Fruit fly (Drosophila melanogaster): ENCODE results near the gene CG42564.

The CG42564 gene

dm6 chr3R:6374307-6374574 is at the start of gene CG42564:
TSS of gene CG42564 (plus strand) at chr3R:6374475.
- TF ChIP-seq Ets65A (GFP tag): peak; percentile 47
- TF ChIP-seq Meics (GFP tag; optimal IDR thresholded peaks at IDR 0.05): peak; percentile 75
- no peak for TF ChIP-seq CG30020 (tag; optimal IDR thresholded peaks at IDR 0.05)
- TF ChIP-seq Sry-δ (GFP tag; optimal IDR thresholded peaks at IDR 0.05): peak; percentile 2
- TF ChIP-seq sens (GFP tag): peak; percentile 7

dm6 chr3R:6329774-6330298 is 44.4 kb upstream of the CG42564 start, which contains the start of gene Osi18:
TSS of gene Osi18 (plus strand) at chr3R:6330248.
- TF ChIP-seq Blimp-1 (GFP tag; optimal IDR thresholded peaks at IDR 0.05) (peak; percentile 69), Hr78 (GFP tag; optimal IDR thresholded peaks at IDR 0.05) (peak in 1 of 2 experiments; percentile 38), CG6175 (GFP tag; IDR thresholded peaks at IDR 0.05) (no peak), Myb (GFP tag; optimal IDR thresholded peaks at IDR 0.05) (no peak), kni (GFP tag; optimal IDR thresholded peaks at IDR 0.05) (peak; percentile 71), vvl (GFP tag; IDR thresholded peaks at IDR 0.05) (0 out of 2 replicates have a peak, but pooled peaks have one; percentile 13), Med (GFP tag) (peak; percentile 48)

- peak; percentile 18 for TF ChIP-seq sqz (GFP tag; optimal IDR thresholded peaks at IDR 0.05)
- no peak for TF ChIP-seq CG34224 (GFP tag; IDR thresholded peaks at IDR 0.05; ENCODE audit: partially characterized antibody)
- TF ChIP-seq sens (GFP tag): peak; percentile 86
- 0 out of 3 replicates have a peak, but pooled peaks have one; percentile 15 for TF ChIP-seq CG2199 (GFP tag; IDR thresholded peaks at IDR 0.05)
- peak; percentile 61 for TF ChIP-seq CG7372 (GFP tag; IDR thresholded peaks at IDR 0.05)
- 0 out of 3 replicates have a peak, but pooled peaks have one; percentile 5 for TF ChIP-seq gce (GFP tag; IDR thresholded peaks at IDR 0.05)
- peak; percentile 32 for TF ChIP-seq oc (tag; optimal IDR thresholded peaks at IDR 0.05)
- TF ChIP-seq chinmo (GFP tag; IDR thresholded peaks at IDR 0.05; ENCODE audit: partially characterized antibody): 0 out of 4 replicates have a peak, but pooled peaks have one; percentile 14
- peak; percentile 65 for TF ChIP-seq Ets65A (GFP tag)
- TF ChIP-seq hkb (optimal IDR thresholded peaks at IDR 0.05): no peak
- no peak for TF ChIP-seq hkb (GFP tag; IDR thresholded peaks at IDR 0.05)
- 0 out of 3 replicates have a peak, but pooled peaks have one; percentile 39 for TF ChIP-seq zfh1 (GFP tag; IDR thresholded peaks at IDR 0.05)
- no peak for TF ChIP-seq CG10462 (GFP tag; optimal IDR thresholded peaks at IDR 0.05)
- 0 out of 2 replicates have a peak, but pooled peaks have one; percentile 20 for TF ChIP-seq vvl (GFP tag; IDR thresholded peaks at IDR 0.05)
- peak; percentile 42 for TF ChIP-seq Med (GFP tag)
These were observed 39.3 kb upstream of the CG42564 start, which contains the start of gene Osi19 for dm6 chr3R:6334906-6335433. TSS of gene Osi19 (plus strand) at chr3R:6335362.

- TF ChIP-seq Ets65A (GFP tag): peak; percentile 74
- no peak for TF ChIP-seq eve (GFP tag; optimal IDR thresholded peaks at IDR 0.05)
- TF ChIP-seq Blimp-1 (GFP tag; optimal IDR thresholded peaks at IDR 0.05): peak; percentile 57
These were observed 36.9 kb upstream of the CG42564 start for dm6 chr3R:6337397-6337796.

dm6 chr3R:6339795-6340194 is 34.5 kb upstream of the CG42564 start, which contains the start of gene Osi20:
TSS of gene Osi20 (plus strand) at chr3R:6340095.
- TF ChIP-seq Blimp-1 (GFP tag; optimal IDR thresholded peaks at IDR 0.05) (peak; percentile 50), jing (GFP tag; optimal IDR thresholded peaks at IDR 0.05) (no peak), CG11696 (GFP tag; IDR thresholded peaks at IDR 0.05) (no peak), Med (GFP tag) (no peak), CG17802 (tag; optimal IDR thresholded peaks at IDR 0.05) (no peak), Elba2 (GFP tag; optimal IDR thresholded peaks at IDR 0.05) (no peak), ara (GFP tag; IDR thresholded peaks at IDR 0.05) (0 out of 2 replicates have a peak, but pooled peaks have one; percentile 18), ind (GFP tag; optimal IDR thresholded peaks at IDR 0.05) (no peak), abd-A (tag; optimal IDR thresholded peaks at IDR 0.05) (no peak), CG15479 (GFP tag; optimal IDR thresholded peaks at IDR 0.05) (no peak), ssp (GFP tag; IDR thresholded peaks at IDR 0.05) (no peak), CG2712 (tag; optimal IDR thresholded peaks at IDR 0.05) (no peak), Doc2 (GFP tag; IDR thresholded peaks at IDR 0.05) (no peak), chinmo (GFP tag; IDR thresholded peaks at IDR 0.05; ENCODE audit: partially characterized antibody) (no peak)

Data from whole organism, embryonic.